Fruit fly (Drosophila melanogaster): Measurements from ENCODE around the gene CG33688.

CG33688 gene

DNA sequence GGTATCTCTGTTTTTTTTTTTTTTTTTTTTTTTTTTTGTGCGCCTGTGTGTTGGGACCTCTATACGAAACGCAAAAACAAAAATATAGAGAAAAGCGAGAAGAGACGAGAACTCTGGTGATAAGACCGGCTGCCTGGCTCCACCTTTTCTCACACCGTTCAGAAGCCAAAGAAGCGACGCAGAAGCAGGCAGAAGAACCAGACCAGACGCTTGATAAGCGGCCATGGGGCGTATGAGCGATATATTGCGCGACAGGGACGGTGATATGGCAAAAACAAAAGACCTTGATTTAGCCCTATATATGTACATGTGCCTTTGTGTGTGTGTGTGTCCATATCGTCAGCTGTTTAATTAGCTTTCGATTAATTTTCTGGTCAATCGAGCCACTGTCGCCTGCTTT is 37.9 kb upstream of the CG33688 start (continued):
- peak; percentile 26 for TF ChIP-seq CG10431 (GFP tag; optimal IDR thresholded peaks at IDR 0.05)

DNA sequence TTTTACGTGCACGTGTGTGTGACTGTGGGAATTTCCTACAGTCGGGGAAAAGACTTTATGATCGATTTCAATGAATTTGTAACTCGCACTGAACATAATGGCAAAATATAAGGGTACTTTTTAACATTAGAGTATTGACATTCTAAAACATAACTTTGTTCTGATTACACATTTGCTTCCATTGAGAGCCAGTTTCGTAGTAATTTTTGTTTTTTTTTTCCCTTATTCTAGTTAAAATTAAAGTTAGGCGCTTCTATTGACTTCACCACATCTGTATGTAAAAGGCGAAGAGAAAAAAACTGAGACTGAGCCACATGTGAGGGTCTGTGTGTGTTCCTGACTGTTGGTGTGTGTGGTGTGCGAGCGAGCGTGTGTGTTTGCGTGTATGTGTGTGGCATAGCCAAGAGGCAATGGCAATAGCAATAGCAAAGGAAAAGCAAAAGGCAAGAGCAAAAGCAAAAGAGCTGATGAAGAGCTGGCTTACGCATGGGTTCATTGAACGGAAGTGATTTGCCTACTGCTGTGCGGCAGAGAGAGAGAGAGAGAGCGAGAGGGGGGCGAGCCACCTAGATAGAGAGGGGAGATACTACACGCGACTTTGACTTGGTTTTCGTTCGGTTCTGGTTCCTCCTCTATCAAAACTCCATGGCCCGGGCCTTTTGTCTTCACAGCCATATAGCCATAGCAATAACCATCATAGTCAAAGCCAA is 37.0 kb upstream of the CG33688 start:
- TF ChIP-seq CG10147 (GFP tag; optimal IDR thresholded peaks at IDR 0.05): peak; percentile 79
- TF ChIP-seq CG17328 (GFP tag; IDR thresholded peaks at IDR 0.05): peak; percentile 63
- peak; percentile 57 to 87 for TF ChIP-seq Trl (optimal IDR thresholded peaks at IDR 0.05)
- peak; percentile 37 for TF ChIP-seq Trl (GFP tag; optimal IDR thresholded peaks at IDR 0.05)
- peak; percentile 85 for TF ChIP-seq dmrt99B (tag; optimal IDR thresholded peaks at IDR 0.05)
- TF ChIP-seq shn (GFP tag; optimal IDR thresholded peaks at IDR 0.05): peak; percentile 59
- TF ChIP-seq abd-A (tag; optimal IDR thresholded peaks at IDR 0.05): peak; percentile 52
- TF ChIP-seq CG10543 (GFP tag; optimal IDR thresholded peaks at IDR 0.05): peak; percentile 79
- no peak for TF ChIP-seq Tbp (GFP tag; optimal IDR thresholded peaks at IDR 0.05)
- TF ChIP-seq Scr (GFP tag; IDR thresholded peaks at IDR 0.05; ENCODE audit: partially characterized antibody): no peak
- no peak for TF ChIP-seq bowl (GFP tag; IDR thresholded peaks at IDR 0.05)
- TF ChIP-seq gcm2 (GFP tag; optimal IDR thresholded peaks at IDR 0.05): no peak
- 0 out of 2 replicates have a peak, but pooled peaks have one; percentile 41 for TF ChIP-seq rib (GFP tag; IDR thresholded peaks at IDR 0.05)
- peak; percentile 48 for TF ChIP-seq Atf-2 (GFP tag; optimal IDR thresholded peaks at IDR 0.05)
- TF ChIP-seq H2.0 (GFP tag; IDR thresholded peaks at IDR 0.05): peak; percentile 50; the same call in 1 of the 2 replicates
- TF ChIP-seq Ravus (GFP tag; IDR thresholded peaks at IDR 0.05): no peak
- TF ChIP-seq mirr (GFP tag; optimal IDR thresholded peaks at IDR 0.05): peak; percentile 1
- TF ChIP-seq tin (GFP tag; optimal IDR thresholded peaks at IDR 0.05): peak; percentile 68
- TF ChIP-seq pho (GFP tag; optimal IDR thresholded peaks at IDR 0.05): peak; percentile 66
- TF ChIP-seq CG7987 (GFP tag; optimal IDR thresholded peaks at IDR 0.05): no peak
- peak; percentile 89 for TF ChIP-seq lab (GFP tag; optimal IDR thresholded peaks at IDR 0.05)
- peak; percentile 68 for TF ChIP-seq CG1529 (GFP tag; optimal IDR thresholded peaks at IDR 0.05)
- peak; percentile 34 for TF ChIP-seq Bdp1 (GFP tag; optimal IDR thresholded peaks at IDR 0.05)
- TF ChIP-seq CoRest (tag; optimal IDR thresholded peaks at IDR 0.05): peak; percentile 86
- TF ChIP-seq Optix (GFP tag; IDR thresholded peaks at IDR 0.05): no peak
- TF ChIP-seq CG12391 (tag; optimal IDR thresholded peaks at IDR 0.05): peak; percentile 78
- TF ChIP-seq CG11398 (GFP tag; optimal IDR thresholded peaks at IDR 0.05): peak; percentile 34
- TF ChIP-seq Hand (GFP tag; optimal IDR thresholded peaks at IDR 0.05): peak; percentile 87
- peak; percentile 11; the same call in 1 of the 2 replicates for TF ChIP-seq danr (GFP tag; IDR thresholded peaks at IDR 0.05)
- peak; percentile 32 for TF ChIP-seq CG8290 (GFP tag; optimal IDR thresholded peaks at IDR 0.05)
- TF ChIP-seq CG8290 (tag; optimal IDR thresholded peaks at IDR 0.05): no peak
- TF ChIP-seq CG8388 (GFP tag; optimal IDR thresholded peaks at IDR 0.05): peak; percentile 60
- no peak for TF ChIP-seq repo (GFP tag; optimal IDR thresholded peaks at IDR 0.05)
- TF ChIP-seq yki (optimal IDR thresholded peaks at IDR 0.05): no peak
- TF ChIP-seq fd96Cb (tag; optimal IDR thresholded peaks at IDR 0.05): peak; percentile 70
- peak; percentile 88 for TF ChIP-seq CG3163 (GFP tag; optimal IDR thresholded peaks at IDR 0.05)
- TF ChIP-seq br (optimal IDR thresholded peaks at IDR 0.05): no peak
- peak; percentile 72 for TF ChIP-seq CG1832 (GFP tag; optimal IDR thresholded peaks at IDR 0.05)
- TF ChIP-seq sr (GFP tag; IDR thresholded peaks at IDR 0.05): no peak
- peak; percentile 32 for TF ChIP-seq pum (GFP tag; optimal IDR thresholded peaks at IDR 0.05)
- TF ChIP-seq scrt (GFP tag; optimal IDR thresholded peaks at IDR 0.05): peak; percentile 71
- TF ChIP-seq kay (GFP tag; optimal IDR thresholded peaks at IDR 0.05): no peak
- peak; percentile 23 for TF ChIP-seq CrebB (tag; optimal IDR thresholded peaks at IDR 0.05)
- 0 out of 3 replicates have a peak, but pooled peaks have one; percentile 24 for TF ChIP-seq CG7357 (GFP tag; IDR thresholded peaks at IDR 0.05)
- TF ChIP-seq prd (optimal IDR thresholded peaks at IDR 0.05): no peak
- peak; percentile 60; the same call in 2 of the 3 replicates for TF ChIP-seq prd (GFP tag; IDR thresholded peaks at IDR 0.05)
- peak; percentile 67 for TF ChIP-seq unpg (GFP tag; optimal IDR thresholded peaks at IDR 0.05)
- no peak for TF ChIP-seq pzg (GFP tag; optimal IDR thresholded peaks at IDR 0.05)
- peak; percentile 55 for TF ChIP-seq Bteb2 (GFP tag; optimal IDR thresholded peaks at IDR 0.05)

Measured in whole organism, embryonic.